Fruit fly (Drosophila melanogaster) whole organism, embryonic: Measurements from ENCODE around the gene Egfrap.

Experiments
- Atf-2 ChIP-seq: fragments of 200-800 bp; sonication (Bioruptor generic); optimal IDR thresholded peaks from 2 replicates; lab custom pipeline; 2016; ENCODE audit warnings: missing biosample characterization, missing genetic modification characterization
- Bdp1 ChIP-seq: fragments of 200-800 bp; sonication (Bioruptor generic); optimal IDR thresholded peaks from 3 replicates; lab custom pipeline; 2016; ENCODE audit warnings: missing biosample characterization, missing genetic modification characterization
- CG10565 ChIP-seq: fragments of 200-800 bp; sonication (Bioruptor generic); optimal IDR thresholded peaks from 3 replicates; lab custom pipeline; 2016; ENCODE audit warnings: missing biosample characterization, mild to moderate bottlenecking, missing genetic modification characterization
- CG12155 ChIP-seq: fragments of 200-800 bp; sonication (Bioruptor generic); optimal IDR thresholded peaks from 3 replicates; lab custom pipeline; 2016; ENCODE audit warnings: missing biosample characterization, missing genetic modification characterization
- CG14441 ChIP-seq: fragments of 200-800 bp; sonication (Bioruptor generic); IDR thresholded peaks from 2 replicates; pipeline ENCODE4 v1.3.6; 2022; ENCODE audit warnings: missing biosample characterization, missing genetic modification characterization
- CG14667 ChIP-seq: fragments of 200-800 bp; sonication (Bioruptor generic); IDR thresholded peaks from 2 replicates; pipeline ENCODE4 v1.3.6; 2022; ENCODE audit warnings: missing biosample characterization, missing genetic modification characterization
- CG15073 ChIP-seq: fragments of 200-800 bp; sonication (Bioruptor generic); optimal IDR thresholded peaks from 2 replicates; lab custom pipeline; 2016; ENCODE audit warnings: missing biosample characterization, missing genetic modification characterization
- CG31388 ChIP-seq: fragments of 200-800 bp; sonication (Bioruptor generic); optimal IDR thresholded peaks from 2 replicates; lab custom pipeline; 2016; ENCODE audit warnings: missing biosample characterization, missing genetic modification characterization
- CG33557 ChIP-seq: fragments of 200-800 bp; sonication (Bioruptor generic); optimal IDR thresholded peaks from 2 replicates; lab custom pipeline; 2019; ENCODE audit warnings: missing biosample characterization, mild to moderate bottlenecking, missing genetic modification characterization, moderate library complexity
- CG4360 ChIP-seq: fragments of 200-800 bp; sonication (Bioruptor generic); IDR thresholded peaks from 2 replicates; pipeline ENCODE4 v1.3.6; 2022; ENCODE audit warnings: missing biosample characterization, missing genetic modification characterization
- CG7839 ChIP-seq: fragments of 200-800 bp; sonication (Bioruptor generic); optimal IDR thresholded peaks from 3 replicates; lab custom pipeline; 2018; ENCODE audit warnings: missing biosample characterization, mild to moderate bottlenecking, missing genetic modification characterization, moderate library complexity
- CG7987 ChIP-seq: fragments of 200-800 bp; sonication (Bioruptor generic); optimal IDR thresholded peaks from 2 replicates; lab custom pipeline; 2018; ENCODE audit warnings: missing biosample characterization, mild to moderate bottlenecking, missing genetic modification characterization, moderate library complexity
- CG9437 ChIP-seq: fragments of 200-800 bp; sonication (Bioruptor generic); optimal IDR thresholded peaks from 2 replicates; lab custom pipeline; 2018; ENCODE audit warnings: missing biosample characterization, mild to moderate bottlenecking, missing genetic modification characterization
- CG9817 ChIP-seq: fragments of 200-800 bp; sonication (Bioruptor generic); optimal IDR thresholded peaks from 2 replicates; lab custom pipeline; 2018; ENCODE audit warnings: missing biosample characterization, mild to moderate bottlenecking, missing genetic modification characterization, moderate library complexity
- CG9932 ChIP-seq: fragments of 200-800 bp; sonication (Bioruptor generic); IDR thresholded peaks from 2 replicates; pipeline ENCODE4 v1.3.6; 2022; ENCODE audit warnings: missing biosample characterization, missing genetic modification characterization
- Dad ChIP-seq: fragments of 200-800 bp; sonication (Bioruptor generic); optimal IDR thresholded peaks from 3 replicates; lab custom pipeline; 2016; ENCODE audit warnings: missing biosample characterization, missing genetic modification characterization
- H2.0 ChIP-seq: fragments of 200-800 bp; sonication (Bioruptor generic); IDR thresholded peaks from 2 replicates; pipeline ENCODE4 v1.3.6; 2022; ENCODE audit warnings: missing biosample characterization, missing genetic modification characterization
- Kr ChIP-seq: fragments of 200-800 bp; sonication (Bioruptor generic); optimal IDR thresholded peaks from 2 replicates; lab custom pipeline; 2017; ENCODE audit warnings: missing biosample characterization, mild to moderate bottlenecking, missing genetic modification characterization
- NC2α ChIP-seq: fragments of 200-800 bp; sonication (Bioruptor generic); optimal IDR thresholded peaks from 2 replicates; lab custom pipeline; 2016; ENCODE audit warnings: missing biosample characterization, missing genetic modification characterization
- NC2β ChIP-seq: fragments of 200-800 bp; sonication (Bioruptor generic); optimal IDR thresholded peaks from 2 replicates; lab custom pipeline; 2016; ENCODE audit warnings: missing biosample characterization, missing genetic modification characterization
- NK7.1 ChIP-seq: fragments of 200-800 bp; sonication (Bioruptor generic); optimal IDR thresholded peaks from 3 replicates; lab custom pipeline; 2016; ENCODE audit warnings: missing biosample characterization, missing genetic modification characterization
- Nf-YB ChIP-seq: fragments of 200-800 bp; sonication (Bioruptor generic); optimal IDR thresholded peaks from 3 replicates; lab custom pipeline; 2019; ENCODE audit warnings: missing biosample characterization, mild to moderate bottlenecking, missing genetic modification characterization, moderate library complexity
- Side ChIP-seq: fragments of 200-800 bp; sonication (Bioruptor generic); optimal IDR thresholded peaks from 2 replicates; lab custom pipeline; 2016; ENCODE audit warnings: missing biosample characterization, missing genetic modification characterization
- Sox100B ChIP-seq: fragments of 200-800 bp; sonication (Bioruptor generic); optimal IDR thresholded peaks from 3 replicates; lab custom pipeline; 2018; ENCODE audit warnings: missing biosample characterization, mild to moderate bottlenecking, missing genetic modification characterization
- Xbp1 ChIP-seq: fragments of 200-800 bp; sonication (Bioruptor generic); optimal IDR thresholded peaks from 3 replicates; lab custom pipeline; 2016; ENCODE audit warnings: missing biosample characterization, mild to moderate bottlenecking, missing genetic modification characterization
- abd-A ChIP-seq: fragments of 200-800 bp; sonication (Bioruptor generic); optimal IDR thresholded peaks from 3 replicates; lab custom pipeline; 2019; ENCODE audit warnings: missing biosample characterization, mild to moderate bottlenecking, missing genetic modification characterization, moderate library complexity
- bcd ChIP-seq: fragments of 200-800 bp; sonication (Bioruptor generic); optimal IDR thresholded peaks from 2 replicates; lab custom pipeline; 2017; ENCODE audit warnings: missing biosample characterization, mild to moderate bottlenecking, missing genetic modification characterization
- btn ChIP-seq: fragments of 200-800 bp; sonication (Bioruptor generic); optimal IDR thresholded peaks from 2 replicates; lab custom pipeline; 2016; ENCODE audit warnings: missing biosample characterization, missing genetic modification characterization
- cato ChIP-seq: fragments of 200-800 bp; sonication (Bioruptor generic); optimal IDR thresholded peaks from 2 replicates; lab custom pipeline; 2016; ENCODE audit warnings: missing biosample characterization, missing genetic modification characterization, borderline replicate concordance
- chif ChIP-seq, 2 experiments: fragments of 200-800 bp; sonication (Bioruptor generic); optimal IDR thresholded peaks; 3 replicates each; lab custom pipeline; 2016; ENCODE audit warnings: missing biosample characterization in 2 of 2, missing genetic modification characterization in 2 of 2
- ci ChIP-seq: fragments of 200-800 bp; sonication (Bioruptor generic); IDR thresholded peaks from 3 replicates; pipeline ENCODE4 v1.3.6; 2022; ENCODE audit warnings: missing biosample characterization, missing genetic modification characterization
- da ChIP-seq: fragments of 200-800 bp; sonication (Bioruptor generic); optimal IDR thresholded peaks from 2 replicates; lab custom pipeline; 2016; ENCODE audit warnings: missing biosample characterization, missing genetic modification characterization
- disco-r ChIP-seq: fragments of 200-800 bp; sonication (Bioruptor generic); optimal IDR thresholded peaks from 2 replicates; lab custom pipeline; 2016; ENCODE audit warnings: missing biosample characterization, missing genetic modification characterization
- dm ChIP-seq: fragments of 200-800 bp; sonication (Bioruptor generic); optimal IDR thresholded peaks from 3 replicates; lab custom pipeline; 2016; ENCODE audit warnings: missing biosample characterization, missing genetic modification characterization
- fd102C ChIP-seq: fragments of 200-800 bp; sonication (Bioruptor generic); optimal IDR thresholded peaks from 2 replicates; lab custom pipeline; 2018; ENCODE audit warnings: missing biosample characterization, mild to moderate bottlenecking, missing genetic modification characterization, moderate library complexity
- gcm ChIP-seq: fragments of 200-800 bp; sonication (Bioruptor generic); optimal IDR thresholded peaks from 2 replicates; lab custom pipeline; 2019; ENCODE audit warnings: missing biosample characterization, mild to moderate bottlenecking, missing genetic modification characterization, moderate library complexity
- jigr1 ChIP-seq: fragments of 200-800 bp; sonication (Bioruptor generic); IDR thresholded peaks from 3 replicates; pipeline ENCODE4 v1.3.6; 2022; ENCODE audit warnings: missing biosample characterization, missing genetic modification characterization
- jumu ChIP-seq: fragments of 200-800 bp; sonication (Bioruptor generic); optimal IDR thresholded peaks from 3 replicates; lab custom pipeline; 2016; ENCODE audit warnings: missing biosample characterization, missing genetic modification characterization
- knrl ChIP-seq: fragments of 200-800 bp; sonication (Bioruptor generic); IDR thresholded peaks from 3 replicates; pipeline ENCODE4 v1.3.6; 2022; ENCODE audit warnings: missing biosample characterization, missing genetic modification characterization; ENCODE audit not compliant: partially characterized antibody
- lbe ChIP-seq: fragments of 200-800 bp; sonication (Bioruptor generic); optimal IDR thresholded peaks from 2 replicates; lab custom pipeline; 2016; ENCODE audit warnings: missing biosample characterization, mild to moderate bottlenecking, missing genetic modification characterization
- nau ChIP-seq: fragments of 200-800 bp; sonication (Bioruptor generic); optimal IDR thresholded peaks from 3 replicates; lab custom pipeline; 2017; ENCODE audit warnings: missing biosample characterization, mild to moderate bottlenecking, missing genetic modification characterization, missing genetic modification reagents
- oc ChIP-seq: fragments of 200-800 bp; sonication (Bioruptor generic); optimal IDR thresholded peaks from 2 replicates; lab custom pipeline; 2018; ENCODE audit warnings: missing biosample characterization, mild to moderate bottlenecking, missing genetic modification characterization, moderate library complexity
- run ChIP-seq: fragments of 200-800 bp; sonication (Bioruptor generic); optimal IDR thresholded peaks from 3 replicates; lab custom pipeline; 2018; ENCODE audit warnings: missing biosample characterization, mild to moderate bottlenecking, missing genetic modification characterization
- sens ChIP-seq: fragments of 200-800 bp; sonication (Bioruptor generic); peaks from one replicate; lab custom pipeline; 2016; ENCODE audit warnings: missing biosample characterization, missing genetic modification characterization
- seq ChIP-seq: fragments of 200-800 bp; sonication (Bioruptor generic); IDR thresholded peaks from 2 replicates; pipeline ENCODE4 v1.3.6; 2022; ENCODE audit warnings: missing biosample characterization, missing genetic modification characterization
- ssp ChIP-seq: fragments of 200-800 bp; sonication (Bioruptor generic); IDR thresholded peaks from 2 replicates; pipeline ENCODE4 v1.3.6; 2022; ENCODE audit warnings: missing biosample characterization, missing genetic modification characterization
- tll ChIP-seq, 2 experiments: fragments of 200-800 bp in 1 of 2; fragments of >200 bp in 1 of 2; sonication (Bioruptor generic) in 1 of 2; optimal IDR thresholded peaks; 2 replicates each; lab custom pipeline; 2017 to 2019; ENCODE audit warnings: missing biosample characterization in 2 of 2, missing genetic modification characterization in 2 of 2, mild to moderate bottlenecking in 1 of 2, moderate library complexity in 1 of 2
- trh ChIP-seq: fragments of 200-800 bp; sonication (Bioruptor generic); optimal IDR thresholded peaks from 2 replicates; lab custom pipeline; 2016; ENCODE audit warnings: missing biosample characterization, missing genetic modification characterization
- unpg ChIP-seq: fragments of 200-800 bp; sonication (Bioruptor generic); optimal IDR thresholded peaks from 3 replicates; lab custom pipeline; 2018; ENCODE audit warnings: missing biosample characterization, mild to moderate bottlenecking, missing genetic modification characterization, moderate library complexity

Gene Egfrap

dm6 chr3L:5976121-5976906, 25.9 kb upstream of the Egfrap start (continued):
- peak; percentile 93 for TF ChIP-seq ssp (GFP tag; lab: Robert Waterston, UW)
- peak; percentile 91 for TF ChIP-seq NC2β (GFP tag; lab: Kevin White, UChicago)
- TF ChIP-seq Dad (GFP tag; lab: Kevin White, UChicago) = peak; percentile 90
- TF ChIP-seq CG12155 (GFP tag; lab: Kevin White, UChicago) = peak; percentile 82
- TF ChIP-seq seq (GFP tag; lab: Robert Waterston, UW) = peak; percentile 87
- peak; percentile 74 for TF ChIP-seq CG9817 (tag; lab: Kevin White, UChicago)
- peak; percentile 73 for TF ChIP-seq CG7987 (GFP tag; lab: Kevin White, UChicago)
- TF ChIP-seq bcd (GFP tag; lab: Kevin White, UChicago) = peak; percentile 95
- peak; percentile 86 for TF ChIP-seq fd102C (GFP tag; lab: Kevin White, UChicago)
- peak; percentile 94 for TF ChIP-seq CG7839
- peak; percentile 81 for TF ChIP-seq Bdp1 (GFP tag; lab: Kevin White, UChicago)
- TF ChIP-seq CG14667 (GFP tag; lab: Robert Waterston, UW) = peak; percentile 96
- TF ChIP-seq H2.0 (GFP tag; lab: Robert Waterston, UW) = peak; percentile 90
- TF ChIP-seq chif (GFP tag; optimal IDR thresholded peaks at IDR 0.05; lab: Kevin White, UChicago) = peak; percentile 90 to 97
- TF ChIP-seq dm (GFP tag; lab: Kevin White, UChicago) = peak; percentile 59
- peak; percentile 95 for TF ChIP-seq Xbp1
- peak; percentile 83 for TF ChIP-seq CG4360 (GFP tag; lab: Robert Waterston, UW)
- TF ChIP-seq Nf-YB = peak; percentile 76
- TF ChIP-seq lbe (GFP tag; lab: Kevin White, UChicago) = no peak
- TF ChIP-seq CG9437 = peak; percentile 88
- TF ChIP-seq sens = peak; percentile 100
- peak; percentile 94 for TF ChIP-seq Sox100B (GFP tag; lab: Kevin White, UChicago)
- peak; percentile 94 for TF ChIP-seq oc (tag; lab: Kevin White, UChicago)
- TF ChIP-seq Atf-2 (GFP tag; lab: Kevin White, UChicago) = peak; percentile 79
- peak; percentile 54; the same call in 1 of the 3 replicates for TF ChIP-seq knrl (GFP tag; lab: Robert Waterston, UW)
- peak; percentile 86 for TF ChIP-seq NK7.1 (GFP tag; lab: Kevin White, UChicago)
- TF ChIP-seq disco-r = peak; percentile 84
- peak; percentile 97 for TF ChIP-seq unpg (GFP tag; lab: Kevin White, UChicago)
- peak; percentile 91 for TF ChIP-seq cato
- peak; percentile 97 for TF ChIP-seq CG14441 (GFP tag; lab: Robert Waterston, UW)
- TF ChIP-seq CG33557 (GFP tag; lab: Kevin White, UChicago) = peak; percentile 80
- no peak for TF ChIP-seq Kr (GFP tag; lab: Kevin White, UChicago)
- peak; percentile 91 for TF ChIP-seq CG31388 (GFP tag; lab: Kevin White, UChicago)
- peak in 1 of 2 experiments; percentile 81 for TF ChIP-seq tll (GFP tag; optimal IDR thresholded peaks at IDR 0.05; lab: Kevin White, UChicago)
- peak; percentile 50 for TF ChIP-seq da (GFP tag; lab: Kevin White, UChicago)
- TF ChIP-seq btn (GFP tag; lab: Kevin White, UChicago) = peak; percentile 90
- TF ChIP-seq CG15073 (GFP tag; lab: Kevin White, UChicago) = peak; percentile 74
- TF ChIP-seq gcm (GFP tag; lab: Kevin White, UChicago) = peak; percentile 95
- TF ChIP-seq CG10565 (GFP tag; lab: Kevin White, UChicago) = peak; percentile 86
- 0 out of 2 replicates have a peak, but pooled peaks have one; percentile 12 for TF ChIP-seq CG9932 (GFP tag; lab: Robert Waterston, UW)
- no peak for TF ChIP-seq abd-A (tag; lab: Kevin White, UChicago)
- peak; percentile 87 for TF ChIP-seq trh
- TF ChIP-seq run = peak; percentile 89
- peak; percentile 80 for TF ChIP-seq NC2α (GFP tag; lab: Kevin White, UChicago)
- TF ChIP-seq jigr1 (GFP tag; lab: Robert Waterston, UW) = peak; percentile 98
- TF ChIP-seq nau (GFP tag; lab: Kevin White, UChicago) = peak; percentile 92
- peak; percentile 93 for TF ChIP-seq jumu (GFP tag; lab: Kevin White, UChicago)
- peak; percentile 97 for TF ChIP-seq ci (GFP tag; lab: Robert Waterston, UW)
- peak; percentile 91 for TF ChIP-seq Side (GFP tag; lab: Kevin White, UChicago)
